Worm (Caenorhabditis elegans) whole organism, L1 larva: ENCODE measurements around the gene ZK512.2.

Source experiments
- aly-2 ChIP-seq: fragments of 150-350 bp; optimal IDR thresholded peaks from 2 replicates; lab custom pipeline; 2014; ENCODE audit warnings: missing biosample characterization, missing genetic modification characterization
- ama-1 ChIP-seq: fragments of 150-350 bp; optimal IDR thresholded peaks from 2 replicates; lab custom pipeline; 2014
- ceh-82 ChIP-seq, 3 experiments: fragments of 150-350 bp in 1 of 3; sonication (generic microtip) in 2 of 3; optimal IDR thresholded peaks; 2 replicates each; lab custom pipeline; 2014 to 2017; ENCODE audit warnings: missing biosample characterization in 3 of 3, missing genetic modification characterization in 3 of 3
- efl-1 ChIP-seq, 4 experiments: fragments of 150-350 bp; optimal IDR thresholded peaks in 3 of 4; peaks in 1 of 4; 1 replicate in 1 of 4; 2 replicates in 3 of 4; lab custom pipeline; 2014; ENCODE audit warnings: missing biosample characterization in 2 of 4, missing genetic modification characterization in 2 of 4, missing genetic modification reagents in 2 of 4
- grh-1 ChIP-seq: fragments of 200-800 bp; sonication (Bioruptor generic); IDR thresholded peaks from 2 replicates; pipeline ENCODE4 v1.3.6; 2022; ENCODE audit warnings: missing genetic modification reagents, missing genetic modification characterization, missing compliant biosample characterization
- lin-35 ChIP-seq, 2 experiments: fragments of 150-350 bp; optimal IDR thresholded peaks; 2 replicates each; lab custom pipeline; 2014; ENCODE audit warnings: missing biosample characterization in 2 of 2, missing genetic modification characterization in 2 of 2, missing genetic modification reagents in 2 of 2
- lsy-2 ChIP-seq, 2 experiments: fragments of 150-350 bp; optimal IDR thresholded peaks; 2 replicates each; lab custom pipeline; 2014; ENCODE audit warnings: missing biosample characterization in 2 of 2, missing genetic modification characterization in 2 of 2
- nhr-90 ChIP-seq: sonication (generic microtip); optimal IDR thresholded peaks from 2 replicates; lab custom pipeline; 2016; ENCODE audit warnings: mild to moderate bottlenecking, missing genetic modification characterization, missing compliant biosample characterization; ENCODE audit not compliant: poor library complexity
- snpc-4 ChIP-seq: fragments of 150-350 bp; optimal IDR thresholded peaks from 2 replicates; lab custom pipeline; 2014; ENCODE audit warnings: missing biosample characterization, missing genetic modification characterization

- TF ChIP-seq ceh-82 (tag; optimal IDR thresholded peaks at IDR 0.05; lab: Kevin White, UChicago) (no peak), lin-35 (GFP tag; optimal IDR thresholded peaks at IDR 0.05; lab: Kevin White, UChicago) (no peak), grh-1 (GFP tag; lab: Robert Waterston, UW) (no peak), ama-1 (no peak), efl-1 (optimal IDR thresholded peaks at IDR 0.05; lab: Kevin White, UChicago) (no peak), efl-1 (GFP tag; optimal IDR thresholded peaks at IDR 0.05 in 1 of 2; lab: Kevin White, UChicago) (no peak), nhr-90 (tag; lab: Kevin White, UChicago) (no peak), aly-2 (no peak), snpc-4 (tag; lab: Kevin White, UChicago) (no peak), lsy-2 (tag; optimal IDR thresholded peaks at IDR 0.05; lab: Kevin White, UChicago) (no peak)
Measured at ce11 chrIII:9153809-9154208, 9.2 kb upstream of the ZK512.2 start, which contains the start of gene nhl-1.
